Worm (Caenorhabditis elegans): ENCODE measurements around the gene toe-2.

Gene toe-2

ce11 chrII:6491817-6492452, 29.2 kb downstream of the toe-2 start, which contains the start of the genes T28D9.11 and T28D9.1 (continued):
- peak; percentile 67 for TF ChIP-seq mls-2 (tag; optimal IDR thresholded peaks at IDR 0.05)

DNA sequence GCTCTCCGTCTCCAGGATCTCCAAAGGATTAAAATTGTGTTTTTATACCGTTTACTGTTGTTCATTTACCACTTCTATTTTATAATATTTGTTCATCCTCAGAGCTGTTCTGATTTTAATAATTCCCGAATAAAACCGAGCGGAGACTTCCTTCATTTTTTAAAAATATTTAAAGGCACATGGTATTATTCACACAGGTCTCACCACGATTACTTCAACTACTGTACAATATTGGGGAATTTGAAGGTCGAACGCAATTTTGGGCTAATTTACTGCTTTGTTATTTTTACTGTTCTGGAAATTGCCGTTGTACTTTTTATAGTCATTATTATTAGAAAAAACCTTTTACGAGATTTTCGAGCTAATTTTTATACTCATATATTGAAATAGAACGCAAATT, 30.0 kb downstream of the toe-2 start:
- TF ChIP-seq elt-3 (tag; optimal IDR thresholded peaks at IDR 0.05) (no peak), M03D4.4 (tag; optimal IDR thresholded peaks at IDR 0.05) (no peak), flh-1 (GFP tag; optimal IDR thresholded peaks at IDR 0.05) (no peak), ztf-11 (tag; optimal IDR thresholded peaks at IDR 0.05) (no peak), blmp-1 (tag; optimal IDR thresholded peaks at IDR 0.05) (no peak), sptf-1 (tag; optimal IDR thresholded peaks at IDR 0.05) (no peak), mab-5 (tag; optimal IDR thresholded peaks at IDR 0.05) (no peak), nhr-237 (tag; optimal IDR thresholded peaks at IDR 0.05) (no peak)

DNA sequence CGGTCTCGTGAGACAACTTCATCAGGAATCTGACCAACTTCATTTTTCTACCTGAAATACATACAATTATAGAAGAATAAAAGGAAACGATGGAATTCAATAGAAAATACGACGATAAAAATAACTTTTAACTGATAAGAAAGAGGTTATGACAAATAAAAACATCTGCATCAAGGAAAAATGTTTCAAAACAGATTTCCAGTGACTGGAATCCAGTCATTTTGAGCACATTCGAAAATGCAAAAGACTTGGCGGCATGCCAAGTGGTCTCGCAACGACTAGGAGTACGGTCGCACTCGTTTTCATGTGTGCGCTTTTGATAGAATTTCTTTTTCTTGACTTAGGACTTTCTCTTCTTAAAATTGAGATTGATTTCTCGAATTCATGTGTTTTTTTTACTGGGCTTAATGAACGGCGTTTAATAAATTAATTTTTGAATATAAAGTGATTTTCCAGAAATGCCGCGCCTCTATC, 31.4 kb downstream of the toe-2 start, which contains the start of the genes snr-3 and rsp-5:
snr-3 (minus strand) TSS at position 51 of the 474 bp plus-strand sequence.
rsp-5 (plus strand) TSS at position 455 of the 474 bp plus-strand sequence.
- TF ChIP-seq zip-8 (tag; optimal IDR thresholded peaks at IDR 0.05) (no peak), unc-120 (tag; optimal IDR thresholded peaks at IDR 0.05; ENCODE audit: poor library complexity, severe bottlenecking) (no peak), lin-13 (tag; optimal IDR thresholded peaks at IDR 0.05) (peak; percentile 55), sem-2 (GFP tag; optimal IDR thresholded peaks at IDR 0.05) (no peak), snpc-4 (tag; optimal IDR thresholded peaks at IDR 0.05) (no peak), hlh-1 (tag; optimal IDR thresholded peaks at IDR 0.05) (peak; percentile 36), mab-5 (tag; optimal IDR thresholded peaks at IDR 0.05) (no peak), unc-62 (GFP tag; optimal IDR thresholded peaks at IDR 0.05) (no peak), lin-32 (GFP tag; optimal IDR thresholded peaks at IDR 0.05) (no peak), blmp-1 (tag; optimal IDR thresholded peaks at IDR 0.05) (no peak), ceh-39 (tag; optimal IDR thresholded peaks at IDR 0.05) (peak; percentile 8), lsy-2 (tag; optimal IDR thresholded peaks at IDR 0.05) (peak; percentile 97), nhr-2 (tag; optimal IDR thresholded peaks at IDR 0.05) (no peak), flh-1 (GFP tag; optimal IDR thresholded peaks at IDR 0.05) (no peak), unc-39 (tag; optimal IDR thresholded peaks at IDR 0.05) (no peak), nhr-28 (tag; optimal IDR thresholded peaks at IDR 0.05) (no peak), ces-1 (GFP tag; optimal IDR thresholded peaks at IDR 0.05) (no peak), pha-4 (tag; optimal IDR thresholded peaks at IDR 0.05) (peak; percentile 66), mls-2 (tag; optimal IDR thresholded peaks at IDR 0.05) (no peak), M03D4.4 (tag; optimal IDR thresholded peaks at IDR 0.05) (no peak), nhr-237 (tag; optimal IDR thresholded peaks at IDR 0.05) (peak; percentile 56), bed-3 (GFP tag; optimal IDR thresholded peaks at IDR 0.05) (no peak), cnd-1 (tag; optimal IDR thresholded peaks at IDR 0.05) (no peak), nhr-76 (tag; optimal IDR thresholded peaks at IDR 0.05) (no peak), ztf-11 (tag; optimal IDR thresholded peaks at IDR 0.05) (no peak), elt-3 (tag; optimal IDR thresholded peaks at IDR 0.05) (no peak), mep-1 (tag; optimal IDR thresholded peaks at IDR 0.05) (peak; percentile 83), ceh-43 (GFP tag; optimal IDR thresholded peaks at IDR 0.05) (no peak)

- no peak for TF ChIP-seq sem-2 (GFP tag; optimal IDR thresholded peaks at IDR 0.05)
- no peak for TF ChIP-seq ceh-83 (GFP tag; optimal IDR thresholded peaks at IDR 0.05)
- TF ChIP-seq nhr-76 (tag; optimal IDR thresholded peaks at IDR 0.05): no peak
- no peak for TF ChIP-seq lsy-2 (tag; optimal IDR thresholded peaks at IDR 0.05)
- TF ChIP-seq elt-3 (tag; optimal IDR thresholded peaks at IDR 0.05): no peak
- TF ChIP-seq nhr-237 (tag; optimal IDR thresholded peaks at IDR 0.05): no peak
- no peak for TF ChIP-seq flh-1 (GFP tag; optimal IDR thresholded peaks at IDR 0.05)
- peak; percentile 25 for TF ChIP-seq unc-62 (GFP tag; optimal IDR thresholded peaks at IDR 0.05)
- TF ChIP-seq mab-5 (tag; optimal IDR thresholded peaks at IDR 0.05): peak; percentile 64
- TF ChIP-seq hlh-1 (tag; optimal IDR thresholded peaks at IDR 0.05): peak; percentile 68
- peak; percentile 22 for TF ChIP-seq unc-120 (tag; optimal IDR thresholded peaks at IDR 0.05; ENCODE audit: poor library complexity, severe bottlenecking)
- no peak for TF ChIP-seq tbx-8 (GFP tag; optimal IDR thresholded peaks at IDR 0.05)
- no peak for TF ChIP-seq snpc-4 (tag; optimal IDR thresholded peaks at IDR 0.05)
- no peak for TF ChIP-seq zip-8 (tag; optimal IDR thresholded peaks at IDR 0.05)
- no peak for TF ChIP-seq lin-32 (GFP tag; optimal IDR thresholded peaks at IDR 0.05)
- TF ChIP-seq nhr-12 (tag; optimal IDR thresholded peaks at IDR 0.05): no peak
- no peak for TF ChIP-seq blmp-1 (tag; optimal IDR thresholded peaks at IDR 0.05)
Observed at ce11 chrII:6486344-6486743, 34.8 kb downstream of the toe-2 start.

All from whole organism, mixed stage, embryonic.